Fruit fly (Drosophila melanogaster): ENCODE measurements around the gene pigeon.

Gene pigeon

dm6 chr2L:19185676-19186239 is at the start of gene pigeon, which contains the start of gene gammaTub37C (continued):
- TF ChIP-seq CG32772 (GFP tag; IDR thresholded peaks at IDR 0.05) (no peak), klu (GFP tag; IDR thresholded peaks at IDR 0.05) (no peak), CG6791 (GFP tag; IDR thresholded peaks at IDR 0.05; ENCODE audit: partially characterized antibody) (no peak), CG7271 (tag; optimal IDR thresholded peaks at IDR 0.05) (no peak), Max (GFP tag; optimal IDR thresholded peaks at IDR 0.05) (peak; percentile 21), p53 (GFP tag; optimal IDR thresholded peaks at IDR 0.05) (no peak), CG11696 (GFP tag; IDR thresholded peaks at IDR 0.05) (no peak), CG3995 (GFP tag; optimal IDR thresholded peaks at IDR 0.05) (peak; percentile 57), Neu2 (GFP tag; optimal IDR thresholded peaks at IDR 0.05; ENCODE audit: borderline replicate concordance) (no peak), CG2129 (GFP tag; IDR thresholded peaks at IDR 0.05; ENCODE audit: partially characterized antibody) (no peak), nmo (GFP tag; optimal IDR thresholded peaks at IDR 0.05) (peak; percentile 31), dmrt11E (tag; optimal IDR thresholded peaks at IDR 0.05) (no peak), Abd-B (GFP tag; optimal IDR thresholded peaks at IDR 0.05) (no peak), CG6854 (GFP tag; optimal IDR thresholded peaks at IDR 0.05) (no peak), Rx (GFP tag; IDR thresholded peaks at IDR 0.05) (no peak), Spps (tag; optimal IDR thresholded peaks at IDR 0.05) (no peak), lab (GFP tag; optimal IDR thresholded peaks at IDR 0.05) (no peak), tin (GFP tag; optimal IDR thresholded peaks at IDR 0.05) (no peak), peb (GFP tag; IDR thresholded peaks at IDR 0.05) (no peak), CG17359 (tag; optimal IDR thresholded peaks at IDR 0.05) (no peak), pum (GFP tag; optimal IDR thresholded peaks at IDR 0.05) (no peak), Rfx (GFP tag; IDR thresholded peaks at IDR 0.05) (no peak), bcd (GFP tag; optimal IDR thresholded peaks at IDR 0.05) (no peak), CG15073 (GFP tag; optimal IDR thresholded peaks at IDR 0.05) (no peak), Hr51 (GFP tag; optimal IDR thresholded peaks at IDR 0.05) (no peak), seq (GFP tag; IDR thresholded peaks at IDR 0.05) (no peak), Bteb2 (GFP tag; optimal IDR thresholded peaks at IDR 0.05) (no peak), NC2β (GFP tag; optimal IDR thresholded peaks at IDR 0.05) (no peak), Med (GFP tag) (peak; percentile 77), CHES-1-like (GFP tag; optimal IDR thresholded peaks at IDR 0.05) (no peak), gt (GFP tag; IDR thresholded peaks at IDR 0.05) (no peak), CG17802 (tag; optimal IDR thresholded peaks at IDR 0.05) (no peak), CG5245 (GFP tag; optimal IDR thresholded peaks at IDR 0.05) (no peak), Aef1 (GFP tag; IDR thresholded peaks at IDR 0.05) (no peak), Chrac-16 (GFP tag; optimal IDR thresholded peaks at IDR 0.05) (no peak), zen (tag; optimal IDR thresholded peaks at IDR 0.05) (no peak), jing (GFP tag; optimal IDR thresholded peaks at IDR 0.05) (no peak), CG1603 (tag; optimal IDR thresholded peaks at IDR 0.05) (peak; percentile 51), cwo (GFP tag; optimal IDR thresholded peaks at IDR 0.05) (no peak), Sry-δ (GFP tag; optimal IDR thresholded peaks at IDR 0.05) (peak; percentile 1), Sry-β (GFP tag; optimal IDR thresholded peaks at IDR 0.05) (no peak), Xbp1 (GFP tag; optimal IDR thresholded peaks at IDR 0.05) (peak; percentile 8), Bgb (GFP tag; IDR thresholded peaks at IDR 0.05; ENCODE audit: partially characterized antibody) (peak; percentile 27; the same call in 1 of the 2 replicates), trh (GFP tag; optimal IDR thresholded peaks at IDR 0.05) (no peak), otp (GFP tag; IDR thresholded peaks at IDR 0.05) (no peak), CG12744 (GFP tag; optimal IDR thresholded peaks at IDR 0.05) (no peak), Pdp1 (GFP tag; optimal IDR thresholded peaks at IDR 0.05) (peak in 1 of 2 experiments; percentile 34), slp2 (GFP tag; optimal IDR thresholded peaks at IDR 0.05) (no peak), sr (GFP tag; IDR thresholded peaks at IDR 0.05) (no peak), CG32767 (GFP tag; IDR thresholded peaks at IDR 0.05) (no peak), CG8924 (tag; optimal IDR thresholded peaks at IDR 0.05) (peak; percentile 12)
